Worm (Caenorhabditis elegans): ENCODE measurements around the gene ctl-1.

Gene ctl-1

ce11 chrII:14288968-14289367, 17.1 kb downstream of the ctl-1 start, which contains the start of gene srh-42:
Gene srh-42, minus strand, starts transcription at chrII:14289068.
- TF ChIP-seq madf-5 (GFP tag; IDR thresholded peaks at IDR 0.05) = no peak
- TF ChIP-seq zag-1 (tag; optimal IDR thresholded peaks at IDR 0.05) = no peak
- TF ChIP-seq ces-1 (GFP tag; optimal IDR thresholded peaks at IDR 0.05) = no peak
- TF ChIP-seq set-16 (GFP tag; IDR thresholded peaks at IDR 0.05) = no peak
- no peak for TF ChIP-seq zip-11 (GFP tag; IDR thresholded peaks at IDR 0.05)
- TF ChIP-seq dpl-1 (GFP tag; optimal IDR thresholded peaks at IDR 0.05) = no peak
- no peak for TF ChIP-seq dmd-9 (GFP tag; IDR thresholded peaks at IDR 0.05)
- TF ChIP-seq nhr-6 (tag; optimal IDR thresholded peaks at IDR 0.05) = no peak
- no peak for TF ChIP-seq attf-4 (tag; optimal IDR thresholded peaks at IDR 0.05)
- no peak for TF ChIP-seq lin-15B (tag; optimal IDR thresholded peaks at IDR 0.05)
- TF ChIP-seq dve-1 (tag; optimal IDR thresholded peaks at IDR 0.05; ENCODE audit: insufficient read depth) = no peak

ce11 chrII:14287277-14287676, 18.8 kb downstream of the ctl-1 start, which contains the start of gene srh-41:
Gene srh-41, minus strand, starts transcription at chrII:14287377.
- TF ChIP-seq hmg-1.1 (GFP tag; IDR thresholded peaks at IDR 0.05) (no peak), tag-97 (GFP tag; IDR thresholded peaks at IDR 0.05) (no peak), nhr-41 (GFP tag; IDR thresholded peaks at IDR 0.05) (no peak), nhr-237 (tag; optimal IDR thresholded peaks at IDR 0.05) (no peak), daf-19 (GFP tag; conservative IDR thresholded peaks at IDR 0.05) (no peak), zfp-3 (GFP tag; conservative IDR thresholded peaks at IDR 0.05) (no peak), R02D3.7 (tag; optimal IDR thresholded peaks at IDR 0.05) (no peak), lin-13 (GFP tag; optimal IDR thresholded peaks at IDR 0.05) (no peak), nhr-48 (tag; optimal IDR thresholded peaks at IDR 0.05) (no peak), ceh-28 (tag; optimal IDR thresholded peaks at IDR 0.05) (no peak), nhr-77 (tag; optimal IDR thresholded peaks at IDR 0.05) (no peak), daf-16 (GFP tag; optimal IDR thresholded peaks at IDR 0.05) (no peak), daf-16 (tag; optimal IDR thresholded peaks at IDR 0.05) (no peak)

- TF ChIP-seq dve-1 (tag; optimal IDR thresholded peaks at IDR 0.05; ENCODE audit: insufficient read depth) (no peak), egl-43 (GFP tag; IDR thresholded peaks at IDR 0.05) (no peak), mxl-3 (GFP tag; optimal IDR thresholded peaks at IDR 0.05) (no peak), dmd-6 (GFP tag; IDR thresholded peaks at IDR 0.05) (no peak), T26A8.4 (GFP tag; IDR thresholded peaks at IDR 0.05) (no peak), ztf-11 (tag; optimal IDR thresholded peaks at IDR 0.05) (no peak), Y48G9A.11 (GFP tag; IDR thresholded peaks at IDR 0.05) (no peak), ZK337.2 (GFP tag; IDR thresholded peaks at IDR 0.05) (no peak), nhr-77 (tag; optimal IDR thresholded peaks at IDR 0.05) (no peak), dpl-1 (GFP tag; optimal IDR thresholded peaks at IDR 0.05) (no peak), lin-39 (tag; optimal IDR thresholded peaks at IDR 0.05) (no peak), pqm-1 (tag; optimal IDR thresholded peaks at IDR 0.05) (no peak), mdt-29 (GFP tag; IDR thresholded peaks at IDR 0.05) (no peak), Y5F2A.4 (GFP tag; optimal IDR thresholded peaks at IDR 0.05) (no peak), zfp-3 (GFP tag; conservative IDR thresholded peaks at IDR 0.05) (no peak), nhr-6 (tag; optimal IDR thresholded peaks at IDR 0.05) (no peak), lin-29 (GFP tag; IDR thresholded peaks at IDR 0.05) (no peak), ceh-82 (tag; optimal IDR thresholded peaks at IDR 0.05) (no peak), zfp-2 (tag; optimal IDR thresholded peaks at IDR 0.05) (no peak), unc-130 (GFP tag; optimal IDR thresholded peaks at IDR 0.05) (no peak)
These were observed 29.7 kb downstream of the ctl-1 start, which contains the start of gene Y54G11A.3 for ce11 chrII:14276409-14276808. Gene Y54G11A.3, plus strand, starts transcription at chrII:14276621.

Measured in whole organism, L4 larva.